Fruit fly (Drosophila melanogaster) Kc167 (cell line): ENCODE measurements around the gene Cypl.

Source experiments
- Sin3A ChIP-seq: fragments of >200 bp; optimal IDR thresholded peaks from 2 replicates; lab custom pipeline; 2018; ENCODE audit warnings: missing external identifiers
- h ChIP-seq: fragments of >200 bp; optimal IDR thresholded peaks from 3 replicates; lab custom pipeline; 2018; ENCODE audit warnings: missing external identifiers
- insv ChIP-seq: fragments of >200 bp; optimal IDR thresholded peaks from 3 replicates; lab custom pipeline; 2018; ENCODE audit warnings: missing external identifiers
- psq ChIP-seq: fragments of >200 bp; optimal IDR thresholded peaks from 2 replicates; lab custom pipeline; 2017; ENCODE audit warnings: missing external identifiers
- ttk ChIP-seq: sonication (Bioruptor generic); optimal IDR thresholded peaks from 2 replicates; lab custom pipeline; 2017; ENCODE audit warnings: missing external identifiers

DNA sequence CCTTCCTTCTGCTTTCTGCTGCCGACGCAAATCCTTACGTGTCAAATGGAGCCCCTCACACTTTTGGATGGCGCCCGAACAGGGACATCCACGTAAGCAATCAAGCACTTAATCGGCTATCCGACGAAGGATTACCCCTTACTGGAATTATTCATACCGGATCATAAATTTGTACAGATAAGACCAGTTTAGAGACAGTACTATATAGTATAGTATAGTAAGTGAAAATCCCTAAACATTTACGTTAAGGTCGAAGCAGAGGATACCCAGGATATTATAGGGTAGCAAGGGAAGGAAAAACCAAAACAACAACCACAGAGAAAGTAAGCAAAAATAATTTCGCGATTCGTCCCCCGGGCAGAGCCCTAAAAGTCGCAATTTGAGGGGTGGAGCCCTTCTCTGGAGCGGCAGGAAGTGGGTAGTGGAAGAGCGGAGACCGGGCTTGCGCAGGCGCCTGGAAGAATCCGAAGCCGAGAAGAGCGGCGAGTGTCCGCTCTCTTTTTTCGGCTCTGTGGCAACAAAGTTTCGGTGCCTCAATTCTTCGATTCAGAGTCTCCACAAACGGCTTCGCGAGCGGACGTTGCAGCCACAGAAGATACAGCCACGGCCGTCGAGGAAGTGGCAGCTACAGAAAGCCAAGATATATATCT, 2.9 kb upstream of the Cypl start:
- TF ChIP-seq psq (no peak), insv (lab: Kevin White, UChicago) (no peak), h (lab: Kevin White, UChicago) (no peak), Sin3A (lab: Kevin White, UChicago) (no peak), ttk (lab: Kevin White, UChicago) (no peak)
